Fruit fly (Drosophila melanogaster): ENCODE data around the gene CG4619.

CG4619 gene

DNA sequence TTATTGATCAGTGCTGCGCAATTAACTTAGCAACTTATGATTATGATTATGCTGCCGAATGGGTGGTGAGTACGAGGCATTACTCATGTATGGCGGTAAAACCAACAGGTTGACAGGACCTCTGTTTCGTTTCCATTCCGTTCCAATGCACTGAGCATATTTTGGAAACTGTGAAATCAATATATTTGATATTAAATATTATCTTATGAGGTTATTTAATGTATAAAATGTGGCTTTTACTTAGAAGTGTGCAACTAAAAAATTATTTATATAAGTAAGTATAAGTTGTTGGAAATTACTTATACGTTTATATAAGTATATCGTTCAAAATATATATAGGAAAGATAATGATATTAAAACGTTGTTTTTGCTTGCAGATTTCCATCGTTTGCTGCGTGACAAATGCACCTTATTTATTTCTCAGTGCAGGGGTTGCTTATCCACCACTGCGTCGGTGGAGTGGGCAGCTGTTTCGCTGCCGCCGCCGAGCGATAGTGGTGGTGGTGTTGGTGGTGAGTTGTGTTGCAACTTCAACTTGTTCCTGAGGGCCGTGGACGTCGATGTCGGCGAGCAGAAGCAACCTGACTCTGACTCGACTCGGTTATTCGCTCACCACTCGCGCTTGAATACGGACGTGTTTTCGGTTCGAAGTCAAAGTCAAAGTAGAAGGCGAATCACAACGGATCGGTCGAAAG lies 45.6 kb downstream of the CG4619 start, which contains the start of gene bib (continued):
- TF ChIP-seq nom (GFP tag; optimal IDR thresholded peaks at IDR 0.05), result peak; percentile 81
- TF ChIP-seq NfI (GFP tag; optimal IDR thresholded peaks at IDR 0.05), result peak; percentile 76
- TF ChIP-seq CG16863 (GFP tag; optimal IDR thresholded peaks at IDR 0.05), result no peak
- TF ChIP-seq pzg (GFP tag; optimal IDR thresholded peaks at IDR 0.05), result no peak
- no peak for TF ChIP-seq Doc3 (GFP tag; IDR thresholded peaks at IDR 0.05; ENCODE audit: partially characterized antibody)
- TF ChIP-seq nerfin-1 (tag; optimal IDR thresholded peaks at IDR 0.05), result peak; percentile 77
- TF ChIP-seq Bteb2 (GFP tag; optimal IDR thresholded peaks at IDR 0.05), result no peak
- TF ChIP-seq repo (GFP tag; optimal IDR thresholded peaks at IDR 0.05), result no peak
- no peak for TF ChIP-seq usp (GFP tag; optimal IDR thresholded peaks at IDR 0.05)
- peak; percentile 56; the same call in 1 of the 2 replicates for TF ChIP-seq danr (GFP tag; IDR thresholded peaks at IDR 0.05)
- TF ChIP-seq Fer2 (tag; optimal IDR thresholded peaks at IDR 0.05), result peak; percentile 36
- TF ChIP-seq h (optimal IDR thresholded peaks at IDR 0.05), result no peak
- TF ChIP-seq CG12299 (tag; optimal IDR thresholded peaks at IDR 0.05), result peak; percentile 62
- TF ChIP-seq lilli (GFP tag; optimal IDR thresholded peaks at IDR 0.05), result peak; percentile 67
- peak; percentile 70 for TF ChIP-seq CG8359 (GFP tag; optimal IDR thresholded peaks at IDR 0.05; ENCODE audit: borderline replicate concordance)
- TF ChIP-seq mam (GFP tag; optimal IDR thresholded peaks at IDR 0.05), result peak; percentile 4
- peak; percentile 31 for TF ChIP-seq CTCF (GFP tag; optimal IDR thresholded peaks at IDR 0.05)
- peak; percentile 10 for TF ChIP-seq cg (GFP tag; optimal IDR thresholded peaks at IDR 0.05)
- TF ChIP-seq CG13894 (tag; optimal IDR thresholded peaks at IDR 0.05), result peak; percentile 18
- TF ChIP-seq corto (GFP tag; optimal IDR thresholded peaks at IDR 0.05), result peak; percentile 87
- TF ChIP-seq gem (tag; optimal IDR thresholded peaks at IDR 0.05), result peak; percentile 94
- TF ChIP-seq gcm2 (GFP tag; optimal IDR thresholded peaks at IDR 0.05), result no peak
- TF ChIP-seq pb (GFP tag; optimal IDR thresholded peaks at IDR 0.05), result no peak
- no peak for TF ChIP-seq sc (optimal IDR thresholded peaks at IDR 0.05)
- peak; percentile 86 for TF ChIP-seq sc (GFP tag; optimal IDR thresholded peaks at IDR 0.05)
- no peak for TF ChIP-seq CG2129 (GFP tag; IDR thresholded peaks at IDR 0.05; ENCODE audit: partially characterized antibody)
- TF ChIP-seq cato (GFP tag; optimal IDR thresholded peaks at IDR 0.05; ENCODE audit: borderline replicate concordance), result peak; percentile 66
- TF ChIP-seq Eip74EF (GFP tag; optimal IDR thresholded peaks at IDR 0.05), result peak in 1 of 2 experiments; percentile 81
- TF ChIP-seq CG10565 (GFP tag; optimal IDR thresholded peaks at IDR 0.05), result peak; percentile 34
- TF ChIP-seq dan (GFP tag; IDR thresholded peaks at IDR 0.05), result peak; percentile 55; the same call in 1 of the 2 replicates
- TF ChIP-seq CG30020 (tag; optimal IDR thresholded peaks at IDR 0.05), result peak; percentile 90
- peak; percentile 34 for TF ChIP-seq Dad (GFP tag; optimal IDR thresholded peaks at IDR 0.05)
- TF ChIP-seq gt (GFP tag; IDR thresholded peaks at IDR 0.05), result 0 out of 2 replicates have a peak, but pooled peaks have one; percentile 43
- TF ChIP-seq Sox100B (GFP tag; optimal IDR thresholded peaks at IDR 0.05), result peak; percentile 92
- TF ChIP-seq NC2α (GFP tag; optimal IDR thresholded peaks at IDR 0.05), result no peak
- peak; percentile 66; the same call in 1 of the 2 replicates for TF ChIP-seq CG32532 (GFP tag; IDR thresholded peaks at IDR 0.05)
- TF ChIP-seq Sox102F (GFP tag; optimal IDR thresholded peaks at IDR 0.05), result peak; percentile 84
- TF ChIP-seq croc (GFP tag; conservative IDR thresholded peaks at IDR 0.05), result peak; percentile 66
- TF ChIP-seq Atf3 (GFP tag; optimal IDR thresholded peaks at IDR 0.05), result no peak
- peak; percentile 32; the same call in 1 of the 2 replicates for TF ChIP-seq CG42726 (GFP tag; IDR thresholded peaks at IDR 0.05; ENCODE audit: partially characterized antibody)
- peak; percentile 95 for TF ChIP-seq CG17829 (tag; optimal IDR thresholded peaks at IDR 0.05)
- TF ChIP-seq Drgx (GFP tag; IDR thresholded peaks at IDR 0.05), result peak; percentile 72
- TF ChIP-seq ken (GFP tag; IDR thresholded peaks at IDR 0.05), result no peak; the same call in 2 of the 3 replicates
- peak; percentile 27 for TF ChIP-seq HmgZ (tag; optimal IDR thresholded peaks at IDR 0.05)
- no peak for TF ChIP-seq CG13624 (GFP tag; optimal IDR thresholded peaks at IDR 0.05)
- TF ChIP-seq trem (tag; optimal IDR thresholded peaks at IDR 0.05), result peak; percentile 93
- peak; percentile 46; the same call in 1 of the 2 replicates for TF ChIP-seq CG6272 (GFP tag; IDR thresholded peaks at IDR 0.05)
- TF ChIP-seq sens (GFP tag), result peak; percentile 72
- peak; percentile 8 for TF ChIP-seq Mad (GFP tag; optimal IDR thresholded peaks at IDR 0.05)
- no peak for TF ChIP-seq tna (GFP tag; IDR thresholded peaks at IDR 0.05; ENCODE audit: partially characterized antibody)
